Worm (Caenorhabditis elegans) whole organism, L4 larva: Measurements from ENCODE around the gene mecr-1.

Experiments
- Y5F2A.4 ChIP-seq: fragments of 200-800 bp; sonication (Bioruptor generic); optimal IDR thresholded peaks from 2 replicates; lab custom pipeline; 2018; ENCODE audit warnings: mild to moderate bottlenecking, missing genetic modification characterization, missing compliant biosample characterization
- aly-2 ChIP-seq: sonication (generic microtip); optimal IDR thresholded peaks from 2 replicates; lab custom pipeline; 2018; ENCODE audit warnings: missing biosample characterization, missing genetic modification characterization
- ama-1 ChIP-seq: fragments of 150-350 bp; optimal IDR thresholded peaks from 2 replicates; lab custom pipeline; 2014; ENCODE audit warnings: inconsistent platforms, mixed read lengths
- ceh-82 ChIP-seq: sonication (generic microtip); optimal IDR thresholded peaks from 2 replicates; lab custom pipeline; 2017; ENCODE audit warnings: missing biosample characterization, missing genetic modification characterization
- daf-8 ChIP-seq: fragments of 200-800 bp; sonication (Bioruptor generic); IDR thresholded peaks from 2 replicates; pipeline ENCODE4 v1.3.6; 2022; ENCODE audit warnings: missing genetic modification characterization, missing compliant biosample characterization
- hlh-30 ChIP-seq: sonication (generic microtip); optimal IDR thresholded peaks from 2 replicates; lab custom pipeline; 2017; ENCODE audit warnings: antibody characterized with exemption, mild to moderate bottlenecking, missing genetic modification characterization, missing compliant biosample characterization; ENCODE audit not compliant: insufficient read depth
- jun-1 ChIP-seq: fragments of 150-350 bp; optimal IDR thresholded peaks from 2 replicates; lab custom pipeline; 2014; ENCODE audit warnings: missing biosample characterization, missing genetic modification reagents, missing genetic modification characterization
- lsy-2 ChIP-seq, 2 experiments: fragments of 150-350 bp in 1 of 2; sonication (generic microtip) in 1 of 2; optimal IDR thresholded peaks; 2 replicates each; lab custom pipeline; 2014 to 2017; ENCODE audit warnings: missing biosample characterization in 2 of 2, missing genetic modification characterization in 2 of 2
- nhr-41 ChIP-seq: fragments of 200-800 bp; sonication (Bioruptor generic); IDR thresholded peaks from 2 replicates; pipeline ENCODE4 v1.3.6; 2022; ENCODE audit warnings: missing genetic modification reagents, missing genetic modification characterization, missing compliant biosample characterization
- nhr-77 ChIP-seq: fragments of 150-350 bp; optimal IDR thresholded peaks from 2 replicates; lab custom pipeline; 2014; ENCODE audit warnings: missing biosample characterization, missing genetic modification characterization
- pha-4 ChIP-seq, 2 experiments: fragments of 150-350 bp in 1 of 2; fragments of 200-800 bp in 1 of 2; sonication (Bioruptor generic) in 1 of 2; IDR thresholded peaks in 1 of 2; optimal IDR thresholded peaks in 1 of 2; 2 replicates each; pipeline versions ENCODE4 v1.3.6 to Lab custom; 2014 to 2022; ENCODE audit warnings: missing genetic modification characterization in 2 of 2, missing genetic modification reagents in 2 of 2, missing biosample characterization in 1 of 2, missing compliant biosample characterization in 1 of 2
- set-16 ChIP-seq: fragments of 200-800 bp; sonication (Bioruptor generic); IDR thresholded peaks from 2 replicates; pipeline ENCODE4 v1.3.6; 2022; ENCODE audit warnings: missing genetic modification reagents, missing genetic modification characterization, missing compliant biosample characterization
- unc-39 ChIP-seq: sonication (generic microtip); optimal IDR thresholded peaks from 2 replicates; lab custom pipeline; 2017; ENCODE audit warnings: missing biosample characterization, missing genetic modification characterization
- ztf-11 ChIP-seq: fragments of 150-350 bp; optimal IDR thresholded peaks from 2 replicates; lab custom pipeline; 2014; ENCODE audit warnings: missing biosample characterization, missing genetic modification characterization

- TF ChIP-seq Y5F2A.4 (GFP tag; lab: Kevin White, UChicago) = no peak
- TF ChIP-seq ztf-11 (tag; lab: Kevin White, UChicago) = no peak
- no peak for TF ChIP-seq ceh-82 (tag; lab: Kevin White, UChicago)
- TF ChIP-seq aly-2 (tag; lab: Kevin White, UChicago) = no peak
- TF ChIP-seq set-16 (GFP tag; lab: Robert Waterston, UW) = no peak
- no peak for TF ChIP-seq nhr-41 (GFP tag; lab: Robert Waterston, UW)
- TF ChIP-seq daf-8 = no peak
- TF ChIP-seq nhr-77 (tag; lab: Kevin White, UChicago) = no peak
- no peak for TF ChIP-seq jun-1 (tag; lab: Kevin White, UChicago)
- no peak for TF ChIP-seq unc-39 (tag; lab: Kevin White, UChicago)
- no peak for TF ChIP-seq pha-4 (GFP tag; IDR thresholded peaks at IDR 0.05; lab: Robert Waterston, UW)
- TF ChIP-seq pha-4 (tag; optimal IDR thresholded peaks at IDR 0.05; lab: Kevin White, UChicago) = no peak
- TF ChIP-seq hlh-30 (tag; lab: Kevin White, UChicago) = no peak
- TF ChIP-seq lsy-2 (tag; optimal IDR thresholded peaks at IDR 0.05; lab: Kevin White, UChicago) = no peak
- no peak for TF ChIP-seq ama-1 (lab: Kevin White, UChicago)
Measured at ce11 chrII:13188084-13188483, 970 bp upstream of the mecr-1 start.
